Fruit fly (Drosophila melanogaster) whole organism, pupa: ENCODE results near the gene CG10185.

Source experiments
- CG10348 ChIP-seq: fragments of 200-800 bp; sonication (Bioruptor generic); IDR thresholded peaks from 2 replicates; pipeline ENCODE4 v1.3.6; 2022; ENCODE audit warnings: missing biosample characterization, missing genetic modification characterization
- CG12605 ChIP-seq: fragments of 200-800 bp; sonication (Bioruptor generic); IDR thresholded peaks from 2 replicates; pipeline ENCODE4 v1.3.6; 2022; ENCODE audit warnings: missing biosample characterization, missing genetic modification characterization
- CG13204 ChIP-seq: fragments of 200-800 bp; sonication (Bioruptor generic); optimal IDR thresholded peaks from 2 replicates; lab custom pipeline; 2018; ENCODE audit warnings: missing biosample characterization, mild to moderate bottlenecking, missing genetic modification characterization, moderate library complexity
- CG14655 ChIP-seq: fragments of 200-800 bp; sonication (Bioruptor generic); optimal IDR thresholded peaks from 3 replicates; lab custom pipeline; 2017; ENCODE audit warnings: mild to moderate bottlenecking, missing biosample characterization, missing genetic modification reagents, missing genetic modification characterization
- CG15710 ChIP-seq: fragments of 200-800 bp; sonication (Bioruptor generic); optimal IDR thresholded peaks from 2 replicates; lab custom pipeline; 2018; ENCODE audit warnings: missing biosample characterization, mild to moderate bottlenecking, missing genetic modification characterization, moderate library complexity
- CG17806 ChIP-seq: fragments of 200-800 bp; sonication (Bioruptor generic); optimal IDR thresholded peaks from 2 replicates; lab custom pipeline; 2018; ENCODE audit warnings: missing biosample characterization, mild to moderate bottlenecking, missing genetic modification characterization, moderate library complexity
- CG32121 ChIP-seq: fragments of 200-800 bp; sonication (Bioruptor generic); IDR thresholded peaks from 2 replicates; pipeline ENCODE4 v1.3.6; 2022; ENCODE audit warnings: missing biosample characterization, missing genetic modification characterization
- CG34367 ChIP-seq: fragments of 200-800 bp; sonication (Bioruptor generic); optimal IDR thresholded peaks from 2 replicates; lab custom pipeline; 2018; ENCODE audit warnings: missing biosample characterization, mild to moderate bottlenecking, missing genetic modification characterization
- CG4496 ChIP-seq: fragments of 200-800 bp; sonication (Bioruptor generic); IDR thresholded peaks from 3 replicates; pipeline ENCODE4 v1.3.6; 2022; ENCODE audit warnings: missing biosample characterization, missing genetic modification characterization
- CG8159 ChIP-seq: fragments of 200-800 bp; sonication (Bioruptor generic); optimal IDR thresholded peaks from 3 replicates; lab custom pipeline; 2018; ENCODE audit warnings: missing biosample characterization, mild to moderate bottlenecking, missing genetic modification characterization, moderate library complexity
- CG8301 ChIP-seq: fragments of 200-800 bp; sonication (Bioruptor generic); optimal IDR thresholded peaks from 2 replicates; lab custom pipeline; 2018; ENCODE audit warnings: missing biosample characterization, mild to moderate bottlenecking, missing genetic modification characterization
- CG9948 ChIP-seq: fragments of 200-800 bp; sonication (Bioruptor generic); optimal IDR thresholded peaks from 2 replicates; lab custom pipeline; 2018; ENCODE audit warnings: missing biosample characterization, mild to moderate bottlenecking, missing genetic modification characterization, moderate library complexity
- D1 ChIP-seq: fragments of 200-800 bp; sonication (Bioruptor generic); optimal IDR thresholded peaks from 2 replicates; lab custom pipeline; 2018; ENCODE audit warnings: missing biosample characterization, mild to moderate bottlenecking, missing genetic modification characterization, moderate library complexity
- EcR ChIP-seq: fragments of 200-800 bp; sonication (Bioruptor generic); optimal IDR thresholded peaks from 3 replicates; lab custom pipeline; 2019; ENCODE audit warnings: missing biosample characterization, missing genetic modification characterization, mild to moderate bottlenecking, moderate library complexity, missing genetic modification reagents
- Ets98B ChIP-seq: fragments of 200-800 bp; sonication (Bioruptor generic); IDR thresholded peaks from 2 replicates; pipeline ENCODE4 v1.3.6; 2022; ENCODE audit warnings: missing biosample characterization, missing genetic modification characterization
- Pif1A ChIP-seq: fragments of 200-800 bp; sonication (Bioruptor generic); optimal IDR thresholded peaks from 3 replicates; lab custom pipeline; 2016; ENCODE audit warnings: missing biosample characterization, missing genetic modification characterization
- Pif1B ChIP-seq: fragments of 200-800 bp; sonication (Bioruptor generic); optimal IDR thresholded peaks from 3 replicates; lab custom pipeline; 2016; ENCODE audit warnings: missing biosample characterization, missing genetic modification characterization
- Snoo ChIP-seq: fragments of 200-800 bp; sonication (Bioruptor generic); optimal IDR thresholded peaks from 3 replicates; lab custom pipeline; 2017; ENCODE audit warnings: missing biosample characterization, mild to moderate bottlenecking, missing genetic modification characterization, inconsistent platforms
- fd96Ca ChIP-seq: fragments of 200-800 bp; sonication (Bioruptor generic); IDR thresholded peaks from 3 replicates; pipeline ENCODE4 v1.3.6; 2022; ENCODE audit warnings: missing biosample characterization, missing genetic modification characterization
- gl ChIP-seq: fragments of 200-800 bp; sonication (Bioruptor generic); optimal IDR thresholded peaks from 2 replicates; lab custom pipeline; 2018; ENCODE audit warnings: missing biosample characterization, mild to moderate bottlenecking, missing genetic modification characterization
- rn ChIP-seq: fragments of 200-800 bp; sonication (Bioruptor generic); IDR thresholded peaks from 2 replicates; pipeline ENCODE4 v1.3.6; 2022; ENCODE audit warnings: missing biosample characterization, missing genetic modification characterization

CG10185 gene

DNA sequence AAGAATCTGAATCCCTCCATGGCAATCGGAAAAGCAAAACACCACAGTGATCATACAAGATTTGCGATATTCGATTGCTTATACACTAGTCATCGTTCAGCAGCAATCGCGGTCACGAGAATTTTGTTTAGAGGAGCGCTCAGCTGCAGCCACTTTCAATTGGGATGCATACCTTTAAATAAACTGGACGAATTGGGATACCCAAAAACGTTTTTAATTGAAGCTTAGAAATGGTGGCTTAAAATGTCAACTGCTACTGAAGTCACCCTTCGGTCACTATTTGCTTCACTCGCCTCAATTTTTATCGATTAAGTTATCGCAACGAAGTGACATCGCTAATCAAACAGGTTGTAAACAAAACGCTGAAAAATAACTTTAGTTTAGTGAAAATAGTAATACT, 18.0 kb downstream of the CG10185 start, which contains the start of the genes IKKbeta and CG5013:
TSS of gene IKKbeta (minus strand) at position 53 of the 400 bp plus-strand sequence.
TSS of gene CG5013 (plus strand) at position 302 of the 400 bp plus-strand sequence.
- TF ChIP-seq Snoo (tag; lab: Kevin White, UChicago) (peak; percentile 37), CG15710 (tag; lab: Kevin White, UChicago) (peak; percentile 39), Pif1A (GFP tag; lab: Kevin White, UChicago) (no peak), CG13204 (GFP tag; lab: Kevin White, UChicago) (no peak), fd96Ca (GFP tag; lab: Robert Waterston, UW) (peak; percentile 44; the same call in 1 of the 3 replicates), CG10348 (GFP tag; lab: Robert Waterston, UW) (no peak), CG8301 (tag; lab: Kevin White, UChicago) (no peak), D1 (tag; lab: Kevin White, UChicago) (no peak), Pif1B (GFP tag; lab: Kevin White, UChicago) (no peak), CG8159 (tag; lab: Kevin White, UChicago) (peak; percentile 48), CG17806 (tag; lab: Kevin White, UChicago) (peak; percentile 14), gl (tag; lab: Kevin White, UChicago) (no peak), Ets98B (GFP tag; lab: Robert Waterston, UW) (no peak; the same call in 1 of the 2 replicates), CG12605 (GFP tag; lab: Robert Waterston, UW) (no peak), CG34367 (tag; lab: Kevin White, UChicago) (peak; percentile 21), CG32121 (GFP tag; lab: Robert Waterston, UW) (peak; percentile 47; the same call in 1 of the 2 replicates), CG14655 (no peak), EcR (GFP tag; lab: Kevin White, UChicago) (no peak), CG4496 (GFP tag; lab: Robert Waterston, UW) (0 out of 3 replicates have a peak, but pooled peaks have one; percentile 12), CG9948 (no peak)
- TF ChIP-seq, all 21 proteins: peak for 8

DNA sequence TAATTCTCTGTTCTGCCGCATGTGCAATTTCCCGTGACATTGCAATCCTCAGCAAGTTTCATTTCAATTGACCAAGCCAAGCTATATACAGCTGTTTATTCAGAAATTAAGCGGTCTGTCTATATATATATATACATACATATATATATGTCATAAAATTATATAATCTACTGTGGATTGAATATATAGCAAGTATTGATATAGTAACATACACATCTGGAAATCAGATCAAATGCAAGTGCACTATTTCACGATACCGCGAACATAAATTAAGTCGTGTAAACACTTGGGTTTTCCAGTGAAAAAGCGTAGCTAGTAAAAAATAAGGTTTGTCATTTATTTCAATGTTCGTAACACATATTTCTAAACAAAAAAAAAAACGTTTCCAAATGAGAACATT, 21.4 kb downstream of the CG10185 start, which contains the start of gene Jhbp5:
TSS of gene Jhbp5 (minus strand) at position 101 of the 400 bp plus-strand sequence.
- TF ChIP-seq D1 (tag; lab: Kevin White, UChicago) = no peak
- TF ChIP-seq fd96Ca (GFP tag; lab: Robert Waterston, UW) = no peak
- TF ChIP-seq CG34367 (tag; lab: Kevin White, UChicago) = no peak

DNA sequence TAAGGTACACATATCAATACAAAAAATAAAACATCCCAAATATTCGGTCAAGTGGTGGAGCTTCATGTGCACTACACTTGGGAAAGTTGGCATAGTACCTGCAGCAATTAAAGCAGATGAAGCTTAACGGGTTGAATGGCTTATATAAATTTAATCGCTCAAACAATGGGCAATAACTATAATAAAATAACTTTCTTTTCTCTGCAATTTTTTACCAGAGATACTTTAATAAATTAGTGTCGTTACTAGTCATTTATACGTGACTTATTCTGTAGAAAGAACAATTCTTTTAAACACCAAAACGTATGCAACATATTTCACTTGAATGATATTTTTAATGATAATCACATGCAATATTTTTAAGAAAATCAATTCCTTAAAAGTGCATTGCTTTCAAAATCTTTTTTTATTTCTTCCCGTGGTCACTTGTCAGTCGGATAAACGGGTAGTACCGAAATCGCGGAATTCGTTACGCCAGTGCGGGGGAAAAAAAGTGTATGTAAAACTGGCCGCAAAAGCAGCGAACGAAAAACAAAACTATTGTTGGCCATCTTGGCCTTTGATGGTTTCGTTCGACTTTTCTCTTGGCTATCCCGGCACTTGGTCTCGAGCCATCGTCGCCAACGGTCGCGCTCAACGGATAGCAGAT, 24.4 kb downstream of the CG10185 start, which contains the start of gene Jhbp4:
TSS of gene Jhbp4 (plus strand) at position 599 of the 649 bp plus-strand sequence.
- no peak for TF ChIP-seq Snoo (tag; lab: Kevin White, UChicago)
- peak; percentile 45 for TF ChIP-seq CG14655
- no peak for TF ChIP-seq gl (tag; lab: Kevin White, UChicago)
- TF ChIP-seq Ets98B (GFP tag; lab: Robert Waterston, UW) = no peak
- TF ChIP-seq CG17806 (tag; lab: Kevin White, UChicago) = peak; percentile 48
- no peak for TF ChIP-seq D1 (tag; lab: Kevin White, UChicago)
- TF ChIP-seq CG13204 (GFP tag; lab: Kevin White, UChicago) = no peak
- TF ChIP-seq CG10348 (GFP tag; lab: Robert Waterston, UW) = no peak
- no peak for TF ChIP-seq EcR (GFP tag; lab: Kevin White, UChicago)
- peak; percentile 56 for TF ChIP-seq CG12605 (GFP tag; lab: Robert Waterston, UW)
- no peak for TF ChIP-seq rn (GFP tag; lab: Robert Waterston, UW)
- peak; percentile 7 for TF ChIP-seq Pif1A (GFP tag; lab: Kevin White, UChicago)
- TF ChIP-seq CG9948 = no peak
- no peak for TF ChIP-seq Pif1B (GFP tag; lab: Kevin White, UChicago)
- TF ChIP-seq fd96Ca (GFP tag; lab: Robert Waterston, UW) = no peak
- no peak for TF ChIP-seq CG4496 (GFP tag; lab: Robert Waterston, UW)
- no peak for TF ChIP-seq CG32121 (GFP tag; lab: Robert Waterston, UW)
- peak; percentile 72 for TF ChIP-seq CG8301 (tag; lab: Kevin White, UChicago)
- peak; percentile 47 for TF ChIP-seq CG8159 (tag; lab: Kevin White, UChicago)
- no peak for TF ChIP-seq CG34367 (tag; lab: Kevin White, UChicago)
- TF ChIP-seq CG15710 (tag; lab: Kevin White, UChicago) = peak; percentile 13

DNA sequence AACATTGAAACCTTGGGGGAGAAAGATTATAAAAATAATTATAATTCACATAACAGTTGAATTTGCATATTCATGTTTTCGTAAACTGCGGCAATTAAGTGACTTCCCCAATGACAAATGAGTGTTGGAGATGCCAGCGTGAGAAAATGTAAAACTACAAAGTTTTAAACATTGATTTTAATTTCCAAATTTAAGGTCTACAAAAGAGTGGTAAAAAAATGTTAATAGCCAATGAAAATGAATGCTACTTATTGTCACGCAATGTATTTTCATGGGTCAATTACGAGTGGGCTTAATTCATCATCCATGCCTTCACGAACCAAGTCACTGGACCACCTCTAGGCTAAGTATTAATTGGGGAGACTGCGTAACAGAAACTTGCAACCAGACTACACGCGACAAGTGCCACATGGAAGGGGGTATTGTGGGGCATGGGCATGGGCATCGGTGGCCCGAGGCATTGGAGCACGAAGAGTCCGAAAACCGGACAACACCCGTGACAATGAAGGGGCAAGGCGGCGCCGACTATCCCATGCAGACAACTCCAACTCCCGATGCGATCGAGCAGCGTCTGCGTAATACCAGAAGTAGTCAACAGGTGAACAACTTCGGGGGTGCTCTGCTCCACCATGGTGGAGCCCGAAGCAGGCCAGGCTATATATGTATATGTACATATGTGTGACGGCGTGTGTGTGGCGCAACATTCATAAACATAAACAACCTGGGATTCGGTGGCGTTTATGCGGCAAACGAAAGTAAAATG, 25.1 kb downstream of the CG10185 start:
- peak; percentile 16 for TF ChIP-seq Pif1B (GFP tag; lab: Kevin White, UChicago)
- peak; percentile 9 for TF ChIP-seq Snoo (tag; lab: Kevin White, UChicago)
- TF ChIP-seq CG8159 (tag; lab: Kevin White, UChicago) = peak; percentile 17
- peak; percentile 28; the same call in 2 of the 3 replicates for TF ChIP-seq CG4496 (GFP tag; lab: Robert Waterston, UW)
- no peak for TF ChIP-seq CG15710 (tag; lab: Kevin White, UChicago)
- TF ChIP-seq CG34367 (tag; lab: Kevin White, UChicago) = no peak
- TF ChIP-seq CG8301 (tag; lab: Kevin White, UChicago) = peak; percentile 36
- 0 out of 3 replicates have a peak, but pooled peaks have one; percentile 46 for TF ChIP-seq fd96Ca (GFP tag; lab: Robert Waterston, UW)
- TF ChIP-seq CG17806 (tag; lab: Kevin White, UChicago) = peak; percentile 10
- TF ChIP-seq CG10348 (GFP tag; lab: Robert Waterston, UW) = 0 out of 2 replicates have a peak, but pooled peaks have one; percentile 9
- peak; percentile 11 for TF ChIP-seq Pif1A (GFP tag; lab: Kevin White, UChicago)
- TF ChIP-seq rn (GFP tag; lab: Robert Waterston, UW) = no peak
- peak; percentile 82 for TF ChIP-seq EcR (GFP tag; lab: Kevin White, UChicago)
